Fruit fly (Drosophila melanogaster): ENCODE measurements around the gene CG14926.

DNA sequence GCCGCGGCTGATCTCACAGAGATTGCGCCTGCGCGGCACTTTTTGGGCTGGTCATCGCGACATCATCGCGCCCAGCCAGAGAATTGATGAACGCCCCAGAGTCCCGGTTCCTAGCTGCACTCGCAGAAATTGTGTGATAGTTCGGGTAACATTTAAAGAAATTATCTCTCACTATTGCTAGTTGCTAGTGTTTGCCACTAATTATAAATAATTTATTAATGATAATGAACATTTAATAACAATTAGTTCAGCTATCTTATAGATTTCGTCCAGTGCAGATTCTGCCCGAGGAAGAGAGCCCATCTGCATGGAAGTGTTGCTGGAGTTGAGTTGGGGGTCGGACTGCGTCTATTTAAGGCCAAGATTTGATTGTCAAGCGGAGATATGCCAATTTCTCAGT, 44.6 kb upstream of the CG14926 start:
- TF ChIP-seq Hnf4 (GFP tag; optimal IDR thresholded peaks at IDR 0.05): no peak
- no peak for TF ChIP-seq sage (GFP tag; optimal IDR thresholded peaks at IDR 0.05)
- no peak for TF ChIP-seq Dfd (GFP tag; optimal IDR thresholded peaks at IDR 0.05)
- TF ChIP-seq Hr83 (GFP tag; optimal IDR thresholded peaks at IDR 0.05; ENCODE audit: poor library complexity, severe bottlenecking): no peak
- TF ChIP-seq Myc (optimal IDR thresholded peaks at IDR 0.05): no peak
- TF ChIP-seq Abd-B (GFP tag; optimal IDR thresholded peaks at IDR 0.05): no peak
